Fruit fly (Drosophila melanogaster) S2 (cell line): ENCODE measurements around the gene CG3942.

ENCODE experiments used
- CG8478 ChIP-seq: fragments of >200 bp; optimal IDR thresholded peaks from 2 replicates; lab custom pipeline; 2018
- CTCF ChIP-seq, 2 experiments: fragments of >200 bp; optimal IDR thresholded peaks; 2 replicates each; lab custom pipeline; 2018

CG3942 gene

DNA sequence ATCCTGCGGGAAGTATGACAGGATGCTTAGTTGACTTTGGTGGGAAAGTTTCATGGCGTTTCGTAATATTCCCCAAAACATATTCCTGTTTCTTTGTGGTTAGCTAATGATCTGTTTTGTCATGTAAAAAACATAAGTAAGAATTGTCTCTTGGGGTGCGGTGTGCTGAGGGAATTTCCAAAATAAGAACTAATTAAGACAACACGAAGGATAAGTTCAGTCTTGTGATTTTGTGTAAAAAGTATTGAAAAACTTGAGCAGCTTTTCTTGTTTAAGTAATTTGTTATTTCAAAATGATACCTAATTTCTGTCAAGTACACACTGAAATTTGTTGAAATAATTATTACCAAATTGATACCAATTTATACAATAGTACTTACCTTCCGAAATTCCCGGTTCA is at the start of gene CG3942:
TSS of gene CG3942 (plus strand) at position 301 of the 400 bp plus-strand sequence.
- no peak for TF ChIP-seq CG8478
- TF ChIP-seq CTCF (optimal IDR thresholded peaks at IDR 0.05; lab: Kevin White, UChicago): no peak

DNA sequence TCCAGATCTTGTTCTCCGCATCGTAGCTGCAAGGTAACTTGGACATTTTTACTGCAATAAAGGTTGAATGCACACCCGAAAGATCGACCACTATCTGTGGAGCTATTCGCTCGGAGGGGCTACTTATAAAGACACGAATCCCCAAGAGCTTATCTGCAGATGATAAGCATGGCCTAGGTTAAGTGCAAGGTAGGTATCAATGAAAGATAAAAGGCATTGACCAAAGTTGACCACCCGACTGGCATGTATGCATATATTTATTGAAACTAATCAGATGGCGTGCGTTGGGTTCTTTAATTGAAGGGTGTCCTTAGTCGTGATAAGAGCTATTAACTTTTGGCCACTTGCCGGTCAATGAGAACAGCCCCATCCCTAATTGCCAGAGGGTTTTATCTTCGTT is 43.7 kb upstream of the CG3942 start, which contains the start of gene CG4830:
TSS of gene CG4830 (minus strand) at position 101 of the 400 bp plus-strand sequence.
- TF ChIP-seq CG8478: no peak
- no peak for TF ChIP-seq CTCF (optimal IDR thresholded peaks at IDR 0.05; lab: Kevin White, UChicago)

DNA sequence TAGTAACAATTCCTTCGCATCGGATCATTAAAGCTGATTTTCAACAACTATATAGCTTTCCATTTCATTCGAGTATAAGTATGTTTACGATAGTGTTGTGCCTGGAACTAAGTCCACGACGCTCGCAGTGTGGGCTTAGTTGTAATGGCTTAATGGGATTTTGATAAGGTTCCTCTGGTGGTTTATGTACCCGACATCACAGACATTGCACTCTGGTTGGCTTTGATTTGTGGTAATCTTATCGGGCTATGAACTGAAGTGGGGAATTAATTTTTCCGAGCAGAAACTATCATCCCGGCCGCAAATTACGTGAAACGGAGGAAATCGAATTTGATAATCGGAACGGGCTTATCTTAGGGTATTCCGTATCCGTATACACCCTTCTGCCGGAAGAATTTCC is 42.4 kb upstream of the CG3942 start:
- TF ChIP-seq CG8478 (no peak), CTCF (optimal IDR thresholded peaks at IDR 0.05; lab: Kevin White, UChicago) (no peak)

DNA sequence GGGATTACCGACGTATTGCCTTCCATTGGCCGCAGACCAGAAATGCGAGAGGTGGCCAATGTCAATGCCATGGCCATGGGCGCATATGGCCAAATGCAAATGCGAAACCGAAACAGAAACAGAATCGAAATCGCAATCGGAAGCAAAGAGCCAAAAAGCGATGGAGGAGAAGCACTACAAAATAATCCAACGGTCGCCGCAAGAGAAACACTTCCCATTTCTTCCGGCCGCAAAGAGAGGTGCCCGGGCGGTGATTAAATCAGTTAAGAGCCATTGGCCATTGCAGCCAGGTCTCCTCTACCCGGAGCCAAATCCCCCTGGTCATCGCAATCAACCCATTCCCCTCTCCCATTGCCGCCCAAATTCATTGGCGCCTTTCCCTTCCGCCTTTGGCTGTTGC is 39.8 kb upstream of the CG3942 start, which contains the start of gene CG14742:
TSS of gene CG14742 (plus strand) at position 301 of the 400 bp plus-strand sequence.
- no peak for TF ChIP-seq CG8478
- no peak for TF ChIP-seq CTCF (optimal IDR thresholded peaks at IDR 0.05; lab: Kevin White, UChicago)

DNA sequence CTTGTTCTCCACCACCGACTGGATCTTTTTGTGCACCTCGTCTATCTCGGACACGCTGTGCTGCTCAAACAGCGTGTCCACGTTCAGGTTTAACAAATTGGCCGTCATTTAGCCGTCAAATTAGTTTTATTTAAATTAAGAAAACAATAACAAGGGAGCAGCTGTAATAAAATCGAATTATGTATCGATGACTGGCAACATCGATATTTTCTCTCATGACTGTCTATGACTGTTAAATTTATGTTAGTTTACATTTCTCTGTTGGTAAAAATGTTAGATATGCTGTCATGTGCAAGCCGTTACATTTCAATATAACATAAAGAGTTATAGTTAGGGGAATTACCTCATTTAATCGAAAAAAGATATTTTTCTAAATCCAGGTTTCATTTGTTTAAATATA is 34.5 kb upstream of the CG3942 start, which contains the start of gene Cog1:
TSS of gene Cog1 (minus strand) at position 190 of the 400 bp plus-strand sequence.
- TF ChIP-seq CG8478: no peak
- no peak for TF ChIP-seq CTCF (optimal IDR thresholded peaks at IDR 0.05; lab: Kevin White, UChicago)

DNA sequence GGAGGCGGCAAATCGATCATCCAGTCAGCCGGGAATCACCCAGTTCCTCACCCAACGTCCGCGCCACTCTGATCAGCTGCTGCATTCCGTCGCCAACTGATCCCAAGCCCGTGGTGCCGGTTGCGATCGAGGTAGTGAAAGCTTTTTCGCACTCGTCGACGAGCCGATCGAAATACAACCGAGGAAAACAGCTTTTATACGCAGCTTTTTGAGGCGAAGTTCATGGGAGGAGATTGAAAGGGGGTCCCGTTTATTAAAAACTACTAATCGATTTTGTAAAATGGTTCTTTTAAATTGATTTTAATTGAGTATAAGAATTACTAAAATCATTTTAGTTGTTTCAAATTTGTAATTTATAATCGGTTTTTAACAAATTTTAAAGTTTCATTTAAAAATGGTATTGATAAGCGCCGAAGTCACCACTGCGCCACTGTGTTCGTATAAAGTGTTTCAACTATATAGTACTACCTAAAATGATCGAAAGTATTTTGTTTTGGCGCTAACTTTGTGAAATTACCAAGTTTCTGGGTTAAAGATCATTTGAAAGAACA is 32.5 kb upstream of the CG3942 start, which contains the start of gene CG4860:
TSS of gene CG4860 (minus strand) at position 99 of the 551 bp plus-strand sequence.
- TF ChIP-seq CG8478: no peak

DNA sequence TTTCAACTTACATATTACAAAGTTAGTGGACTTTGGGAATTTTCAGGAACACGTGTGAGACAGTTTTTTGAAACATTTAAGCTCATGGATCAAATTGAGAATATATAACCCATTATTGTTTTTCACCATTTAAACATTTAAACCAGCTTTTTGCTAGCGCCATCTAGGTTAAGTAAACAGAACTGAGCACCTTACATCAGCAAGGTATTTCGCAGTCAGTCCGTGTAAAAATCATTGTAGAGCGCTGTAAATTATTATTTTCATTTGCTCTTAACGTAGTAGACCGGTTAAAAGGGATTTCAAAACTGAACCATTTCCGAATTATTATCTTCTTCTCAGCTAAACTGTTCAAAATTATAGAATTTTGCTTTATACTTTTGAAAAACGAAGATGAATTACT is 31.9 kb upstream of the CG3942 start, which contains the start of gene Rsbp15:
TSS of gene Rsbp15 (plus strand) at position 295 of the 400 bp plus-strand sequence.
- TF ChIP-seq CG8478 (no peak), CTCF (optimal IDR thresholded peaks at IDR 0.05; lab: Kevin White, UChicago) (peak; percentile 86 to 91)

DNA sequence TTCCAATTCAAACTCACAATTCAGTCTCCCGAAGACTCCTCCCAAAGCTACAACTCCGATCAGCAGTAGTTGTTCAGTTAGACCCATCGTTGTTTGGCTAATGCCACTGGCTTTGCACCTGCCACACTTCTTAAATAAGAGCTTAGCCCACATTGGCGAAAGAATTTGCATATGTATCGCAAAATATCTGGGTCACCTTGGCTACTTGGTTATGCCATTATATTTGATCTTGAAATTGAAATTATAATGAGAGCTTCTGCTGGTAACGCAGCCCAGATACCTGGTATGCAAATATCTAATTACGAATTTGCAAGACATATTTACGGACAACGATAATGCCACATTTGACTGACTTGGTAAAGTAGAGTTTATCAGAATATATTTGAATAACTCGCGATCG is 29.1 kb upstream of the CG3942 start, which contains the start of gene CG17404:
TSS of gene CG17404 (minus strand) at position 101 of the 400 bp plus-strand sequence.
- TF ChIP-seq CG8478 (no peak), CTCF (optimal IDR thresholded peaks at IDR 0.05; lab: Kevin White, UChicago) (no peak)

DNA sequence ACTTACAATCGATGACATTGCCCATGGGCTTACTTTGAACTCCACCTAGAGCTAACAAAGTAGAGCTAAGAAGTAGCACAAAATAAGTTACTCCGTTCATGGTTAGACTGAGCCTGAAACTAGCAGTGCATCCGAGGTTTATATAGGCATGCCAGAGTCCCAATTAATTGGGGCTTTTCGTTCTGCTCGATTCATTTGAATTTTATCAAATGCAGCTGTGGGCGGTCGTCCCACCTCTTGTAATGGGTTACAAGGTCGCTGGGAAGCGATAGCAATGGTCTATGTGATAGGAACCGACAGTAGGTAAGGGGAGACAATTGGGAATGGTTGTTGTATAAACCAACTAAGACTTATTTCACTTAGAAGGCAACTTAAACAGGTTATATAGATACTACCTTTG is 27.7 kb upstream of the CG3942 start, which contains the start of gene CG12256:
TSS of gene CG12256 (minus strand) at position 101 of the 400 bp plus-strand sequence.
- no peak for TF ChIP-seq CG8478
- TF ChIP-seq CTCF (optimal IDR thresholded peaks at IDR 0.05; lab: Kevin White, UChicago): no peak

DNA sequence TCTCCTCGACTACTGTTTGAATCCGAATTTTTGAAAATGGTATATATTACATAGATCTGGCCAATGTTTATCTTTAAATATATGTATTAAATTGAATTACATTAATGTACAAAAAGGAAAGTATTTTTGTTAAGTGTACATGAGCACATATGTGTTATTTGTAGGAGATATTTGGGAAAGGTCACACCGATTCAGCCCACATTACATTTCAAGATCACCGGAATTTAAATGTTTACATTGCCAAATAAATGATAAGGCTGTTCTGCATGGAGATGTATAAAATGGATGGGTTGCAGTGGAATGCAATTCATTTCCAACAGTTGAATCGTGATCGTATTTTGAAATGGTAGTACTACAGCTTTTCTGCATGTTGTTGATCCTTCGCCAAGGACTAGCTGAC is 24.9 kb upstream of the CG3942 start, which contains the start of gene CG3916:
TSS of gene CG3916 (plus strand) at position 301 of the 400 bp plus-strand sequence.
- TF ChIP-seq CTCF (optimal IDR thresholded peaks at IDR 0.05; lab: Kevin White, UChicago): no peak
- no peak for TF ChIP-seq CG8478

DNA sequence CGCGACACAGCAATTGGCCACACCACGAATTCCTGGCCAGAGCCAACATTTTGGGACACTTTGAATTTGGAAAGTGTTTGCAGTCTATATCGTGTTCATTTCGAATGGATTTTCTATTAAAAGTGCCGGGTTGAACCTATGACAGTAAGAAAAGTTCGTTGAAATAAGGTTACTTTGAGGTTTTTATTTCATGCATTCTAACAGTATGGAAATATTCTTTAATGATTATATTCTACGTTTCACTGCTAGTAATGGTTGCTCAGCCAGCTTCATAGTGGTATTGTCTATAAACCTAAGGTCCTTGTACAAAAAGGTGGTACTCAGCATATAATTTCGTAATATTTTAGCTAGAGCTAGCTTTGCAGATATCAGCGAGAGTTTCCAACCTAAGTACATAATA is 21.4 kb upstream of the CG3942 start, which contains the start of gene Pglym87:
TSS of gene Pglym87 (minus strand) at position 101 of the 400 bp plus-strand sequence.
- TF ChIP-seq CTCF (optimal IDR thresholded peaks at IDR 0.05; lab: Kevin White, UChicago): no peak
- TF ChIP-seq CG8478: no peak

DNA sequence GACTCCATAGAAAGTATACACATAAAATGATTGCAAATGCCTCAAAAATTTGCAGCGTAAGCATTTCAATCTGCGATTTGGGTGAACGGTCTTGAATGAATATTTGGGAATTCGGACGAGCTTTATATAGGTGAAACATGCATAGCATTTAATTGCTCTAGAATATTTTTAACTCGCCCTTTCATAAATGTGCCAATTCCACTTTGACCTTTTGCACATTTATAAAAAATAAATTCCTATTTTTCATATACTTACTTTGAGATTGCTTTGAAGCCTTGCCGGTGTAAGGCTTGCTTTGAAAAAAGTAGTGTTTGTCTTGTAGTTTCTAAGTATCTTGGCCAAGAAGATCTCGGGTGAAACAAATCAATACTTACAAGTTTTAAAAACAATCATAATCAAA is 19.4 kb upstream of the CG3942 start, which contains the start of gene Cyp313a5:
TSS of gene Cyp313a5 (minus strand) at position 101 of the 400 bp plus-strand sequence.
- TF ChIP-seq CG8478: no peak
- no peak for TF ChIP-seq CTCF (optimal IDR thresholded peaks at IDR 0.05; lab: Kevin White, UChicago)

DNA sequence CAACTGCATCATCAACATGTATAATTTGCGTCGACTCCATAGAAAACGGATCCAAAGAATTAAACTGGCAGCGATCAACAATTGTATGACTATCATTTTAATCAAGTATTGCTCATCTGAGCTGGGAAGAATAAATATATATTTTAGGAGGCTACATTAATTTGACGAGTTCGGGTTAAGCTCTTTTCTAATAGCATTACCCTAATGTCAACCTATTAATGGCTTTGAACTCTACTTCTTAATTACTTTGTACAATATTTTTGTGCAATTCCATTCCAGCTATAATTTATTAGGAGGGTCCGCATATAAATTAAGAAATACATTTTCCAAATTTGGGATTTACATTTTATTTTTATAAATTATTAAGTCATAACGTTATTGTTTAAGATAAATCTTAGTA is 17.2 kb upstream of the CG3942 start, which contains the start of gene Cyp313a2:
TSS of gene Cyp313a2 (minus strand) at position 101 of the 400 bp plus-strand sequence.
- no peak for TF ChIP-seq CTCF (optimal IDR thresholded peaks at IDR 0.05; lab: Kevin White, UChicago)
- TF ChIP-seq CG8478: no peak

DNA sequence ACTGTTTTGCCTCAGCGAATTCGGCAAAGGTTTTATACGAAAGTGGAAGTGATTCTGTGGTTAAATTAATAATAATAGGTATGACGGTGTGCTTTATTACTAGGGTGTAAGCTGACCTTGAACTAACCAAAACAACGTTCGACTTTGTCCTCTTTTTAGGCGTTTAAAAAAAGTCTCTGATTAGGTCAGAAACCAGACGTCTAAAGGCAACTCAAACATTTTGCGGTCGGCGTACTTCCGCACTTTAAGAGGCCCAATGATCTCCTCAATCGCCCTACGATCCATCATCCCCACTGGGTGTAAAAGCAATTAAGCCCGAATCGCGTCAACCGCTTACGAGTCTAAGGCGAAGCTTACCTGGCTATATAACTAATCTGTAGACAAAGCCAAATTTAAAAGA is 14.8 kb upstream of the CG3942 start, which contains the start of gene Cyp313a3:
TSS of gene Cyp313a3 (minus strand) at position 101 of the 400 bp plus-strand sequence.
- no peak for TF ChIP-seq CTCF (optimal IDR thresholded peaks at IDR 0.05; lab: Kevin White, UChicago)
- TF ChIP-seq CG8478: no peak

DNA sequence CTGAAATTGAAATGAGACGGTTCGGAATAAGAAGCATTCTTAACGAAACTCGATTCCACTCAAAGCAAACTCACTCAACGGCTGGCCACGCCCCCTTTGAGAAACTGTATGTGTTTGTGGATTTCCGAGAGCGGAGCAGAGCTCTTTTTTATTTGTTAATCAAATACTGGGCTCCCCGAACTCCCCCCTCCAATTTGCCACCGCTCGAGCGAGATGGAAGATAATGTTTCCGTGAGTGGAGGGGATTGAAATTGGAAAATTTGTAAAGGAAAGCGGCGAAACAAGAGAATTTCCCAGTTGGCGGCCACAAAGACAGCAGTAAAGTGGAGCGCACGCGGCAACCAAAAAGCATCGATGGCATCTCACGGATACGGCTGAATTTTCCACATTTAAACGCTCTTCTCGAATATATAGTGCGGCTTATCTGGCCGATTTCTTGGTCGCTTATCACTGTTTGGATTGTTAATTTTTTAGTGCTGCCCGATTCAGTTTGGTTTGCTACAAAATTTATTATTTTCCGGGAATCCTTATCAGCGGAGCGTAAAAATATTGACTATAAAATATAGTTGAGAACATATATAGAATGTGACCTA is 9.4 kb upstream of the CG3942 start:
- TF ChIP-seq CG8478 (no peak), CTCF (optimal IDR thresholded peaks at IDR 0.05; lab: Kevin White, UChicago) (no peak)

DNA sequence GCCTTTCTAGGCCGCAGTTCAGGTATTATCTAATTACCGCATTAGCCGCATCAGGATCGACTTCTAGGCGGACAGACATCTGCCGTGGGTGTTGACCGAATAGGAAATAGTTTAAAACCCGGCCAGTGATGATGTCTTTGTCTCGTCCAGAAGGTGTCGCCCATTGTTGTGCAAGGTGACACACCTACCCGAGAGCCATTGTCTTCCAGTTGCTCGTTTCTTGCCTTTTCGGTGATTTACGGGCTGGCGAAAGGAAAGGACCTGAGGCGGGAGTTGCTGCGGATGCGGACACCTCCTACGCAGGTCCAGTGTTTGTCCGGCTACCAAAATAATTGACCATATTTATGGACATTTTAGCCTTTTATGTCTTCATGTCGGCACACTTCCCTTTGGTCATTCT is 5.7 kb upstream of the CG3942 start:
- TF ChIP-seq CTCF (optimal IDR thresholded peaks at IDR 0.05; lab: Kevin White, UChicago) (peak in 1 of 2 experiments; percentile 2), CG8478 (no peak)
